Worm (Caenorhabditis elegans) whole organism, young adult: Measurements from ENCODE around the gene F59A7.5.

ENCODE experiments used
- B0261.1 ChIP-seq: sonication (generic microtip); optimal IDR thresholded peaks from 2 replicates; lab custom pipeline; 2016; ENCODE audit warnings: mild to moderate bottlenecking, missing genetic modification characterization, moderate library complexity, missing compliant biosample characterization
- C17E4.6 ChIP-seq: fragments of 200-800 bp; sonication (Bioruptor generic); IDR thresholded peaks from 2 replicates; pipeline ENCODE4 v1.3.6; 2022; ENCODE audit warnings: missing genetic modification reagents, missing genetic modification characterization, missing compliant biosample characterization
- F49E8.2 ChIP-seq: sonication (generic microtip); optimal IDR thresholded peaks from 3 replicates; lab custom pipeline; 2017; ENCODE audit warnings: missing genetic modification characterization, mild to moderate bottlenecking, missing compliant biosample characterization, antibody characterized with exemption, moderate library complexity; ENCODE audit not compliant: insufficient read depth
- Y95B8A.8 ChIP-seq: fragments of 200-800 bp; sonication (Bioruptor generic); IDR thresholded peaks from 2 replicates; pipeline ENCODE4 v1.3.6; 2022; ENCODE audit warnings: missing genetic modification reagents, missing genetic modification characterization, missing compliant biosample characterization
- attf-3 ChIP-seq: fragments of 200-800 bp; sonication (Bioruptor generic); conservative IDR thresholded peaks from 2 replicates; pipeline ENCODE4 v1.3.6; 2022; ENCODE audit warnings: missing genetic modification reagents, missing genetic modification characterization, missing compliant biosample characterization
- attf-6 ChIP-seq: fragments of 200-800 bp; sonication (Bioruptor generic); IDR thresholded peaks from 2 replicates; pipeline ENCODE4 v1.3.6; 2022; ENCODE audit warnings: missing genetic modification reagents, missing genetic modification characterization, missing compliant biosample characterization
- bed-1 ChIP-seq: fragments of 200-800 bp; sonication (Bioruptor generic); IDR thresholded peaks from 2 replicates; pipeline ENCODE4 v1.3.6; 2022; ENCODE audit warnings: missing genetic modification reagents, missing genetic modification characterization, missing compliant biosample characterization
- cebp-1 ChIP-seq, 2 experiments: fragments of 200-800 bp in 1 of 2; sonication (Bioruptor generic) in 1 of 2; sonication (generic microtip) in 1 of 2; IDR thresholded peaks in 1 of 2; optimal IDR thresholded peaks in 1 of 2; 2 replicates each; pipeline versions ENCODE4 v1.3.6 to Lab custom; 2017 to 2022; ENCODE audit warnings: missing compliant biosample characterization in 2 of 2, missing genetic modification characterization in 2 of 2, mild to moderate bottlenecking in 1 of 2, missing genetic modification reagents in 1 of 2, moderate library complexity in 1 of 2
- cebp-2 ChIP-seq: fragments of 200-800 bp; sonication (Bioruptor generic); IDR thresholded peaks from 2 replicates; pipeline ENCODE4 v1.3.6; 2022; ENCODE audit warnings: missing genetic modification characterization, missing compliant biosample characterization
- dpl-1 ChIP-seq: fragments of 150-350 bp; optimal IDR thresholded peaks from 2 replicates; lab custom pipeline; 2014; ENCODE audit warnings: missing biosample characterization, missing genetic modification reagents, missing genetic modification characterization
- ets-4 ChIP-seq: fragments of 200-800 bp; sonication (Bioruptor generic); optimal IDR thresholded peaks from 2 replicates; lab custom pipeline; 2018; ENCODE audit warnings: mild to moderate bottlenecking, missing genetic modification characterization, missing compliant biosample characterization
- hmg-1.2 ChIP-seq: fragments of 200-800 bp; sonication (Bioruptor generic); IDR thresholded peaks from 2 replicates; pipeline ENCODE4 v1.3.6; 2022; ENCODE audit warnings: missing genetic modification reagents, missing genetic modification characterization, missing compliant biosample characterization
- hsf-1 ChIP-seq: fragments of 200-800 bp; sonication (Bioruptor generic); IDR thresholded peaks from 2 replicates; pipeline ENCODE4 v1.3.6; 2022; ENCODE audit warnings: missing genetic modification reagents, missing genetic modification characterization, missing compliant biosample characterization
- lin-26 ChIP-seq: fragments of 200-800 bp; sonication (Bioruptor generic); IDR thresholded peaks from 2 replicates; pipeline ENCODE4 v1.3.6; 2022; ENCODE audit warnings: missing genetic modification reagents, missing genetic modification characterization, missing compliant biosample characterization
- lin-35 ChIP-seq, 3 experiments: fragments of 150-350 bp in 2 of 3; sonication (generic microtip) in 1 of 3; optimal IDR thresholded peaks; 2 replicates each; lab custom pipeline; 2014 to 2018; ENCODE audit warnings: missing biosample characterization in 3 of 3, missing genetic modification characterization in 3 of 3, missing genetic modification reagents in 3 of 3
- madf-10 ChIP-seq: sonication (generic microtip); optimal IDR thresholded peaks from 2 replicates; lab custom pipeline; 2016; ENCODE audit warnings: mild to moderate bottlenecking, missing genetic modification characterization, missing compliant biosample characterization
- nfya-2 ChIP-seq: fragments of 200-800 bp; sonication (Bioruptor generic); IDR thresholded peaks from 2 replicates; pipeline ENCODE4 v1.3.6; 2022; ENCODE audit warnings: missing genetic modification reagents, missing genetic modification characterization, missing compliant biosample characterization
- nhr-120 ChIP-seq: fragments of 200-800 bp; sonication (Bioruptor generic); IDR thresholded peaks from 2 replicates; pipeline ENCODE4 v1.3.6; 2022; ENCODE audit warnings: missing genetic modification characterization, missing compliant biosample characterization
- nhr-80 ChIP-seq: sonication (generic microtip); optimal IDR thresholded peaks from 2 replicates; lab custom pipeline; 2016; ENCODE audit warnings: missing genetic modification characterization, missing compliant biosample characterization
- pbrm-1 ChIP-seq: fragments of 200-800 bp; sonication (Bioruptor generic); IDR thresholded peaks from 2 replicates; pipeline ENCODE4 v1.3.6; 2022; ENCODE audit warnings: missing genetic modification reagents, missing genetic modification characterization, missing compliant biosample characterization
- repo-1 ChIP-seq: sonication (generic microtip); optimal IDR thresholded peaks from 2 replicates; lab custom pipeline; 2017; ENCODE audit warnings: mild to moderate bottlenecking, missing genetic modification characterization, missing compliant biosample characterization
- rpc-1 ChIP-seq, 2 experiments: fragments of 150-350 bp in 1 of 2; sonication (generic microtip) in 1 of 2; optimal IDR thresholded peaks; 2 replicates each; lab custom pipeline; 2014 to 2018; ENCODE audit warnings: missing biosample characterization in 1 of 2, missing genetic modification characterization in 1 of 2, missing genetic modification reagents in 1 of 2, missing genotype in 1 of 2
- sea-2 ChIP-seq: fragments of 200-800 bp; sonication (Bioruptor generic); IDR thresholded peaks from 2 replicates; pipeline ENCODE4 v1.3.6; 2022; ENCODE audit warnings: missing genetic modification characterization, missing compliant biosample characterization
- snpc-1.3 ChIP-seq: sonication (generic microtip); optimal IDR thresholded peaks from 2 replicates; lab custom pipeline; 2017; ENCODE audit warnings: missing genetic modification characterization, mild to moderate bottlenecking, missing compliant biosample characterization, antibody characterized with exemption, moderate library complexity, missing genotype, missing genetic modification reagents; ENCODE audit not compliant: insufficient read depth
- snpc-3.4 ChIP-seq: sonication (generic microtip); optimal IDR thresholded peaks from 2 replicates; lab custom pipeline; 2017; ENCODE audit warnings: missing genetic modification characterization, mild to moderate bottlenecking, missing compliant biosample characterization, antibody characterized with exemption, moderate library complexity, missing genotype, missing genetic modification reagents
- unc-130 ChIP-seq: sonication (generic microtip); optimal IDR thresholded peaks from 2 replicates; lab custom pipeline; 2016; ENCODE audit warnings: missing genetic modification reagents, missing genetic modification characterization, missing compliant biosample characterization
- unc-62 ChIP-seq: fragments of 150-350 bp; optimal IDR thresholded peaks from 2 replicates; lab custom pipeline; 2014; ENCODE audit warnings: missing biosample characterization, missing genetic modification reagents, missing genetic modification characterization
- ztf-26 ChIP-seq: sonication (generic microtip); optimal IDR thresholded peaks from 2 replicates; lab custom pipeline; 2017; ENCODE audit warnings: missing genetic modification characterization, missing compliant biosample characterization
- ztf-6 ChIP-seq: fragments of 200-800 bp; sonication (Bioruptor generic); IDR thresholded peaks from 2 replicates; pipeline ENCODE4 v1.3.6; 2022; ENCODE audit warnings: missing genetic modification reagents, missing genetic modification characterization, missing compliant biosample characterization

F59A7.5 gene

DNA sequence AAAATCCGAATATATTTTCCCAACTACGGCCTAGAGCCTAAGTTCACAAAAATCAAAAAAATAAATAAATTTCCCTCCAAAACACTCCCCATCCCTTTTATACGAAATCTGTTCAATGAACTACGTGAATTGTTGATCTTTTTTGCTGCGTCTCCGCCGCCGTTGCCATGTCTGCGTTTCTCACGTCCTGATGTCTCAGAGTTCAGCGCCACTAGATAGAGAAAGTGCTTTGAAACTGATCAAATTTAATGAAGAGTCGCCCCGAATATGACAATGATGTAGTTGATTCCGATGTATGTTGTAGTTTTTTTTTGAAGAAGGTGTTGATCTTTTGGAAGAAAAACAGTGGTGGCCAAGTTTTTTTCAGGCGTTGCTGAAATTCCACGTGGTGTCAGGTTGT is 31.8 kb downstream of the F59A7.5 start:
- TF ChIP-seq rpc-1 (optimal IDR thresholded peaks at IDR 0.05; lab: Kevin White, UChicago) (no peak), rpc-1 (tag; optimal IDR thresholded peaks at IDR 0.05; lab: Kevin White, UChicago) (no peak), C17E4.6 (GFP tag; lab: Robert Waterston, UW) (no peak), unc-62 (GFP tag; lab: Kevin White, UChicago) (no peak), nhr-120 (GFP tag; lab: Robert Waterston, UW) (no peak), lin-35 (GFP tag; optimal IDR thresholded peaks at IDR 0.05; lab: Kevin White, UChicago) (no peak), snpc-3.4 (tag; lab: Kevin White, UChicago) (no peak), ztf-6 (GFP tag; lab: Robert Waterston, UW) (no peak), ztf-26 (tag; lab: Kevin White, UChicago) (no peak), dpl-1 (GFP tag; lab: Kevin White, UChicago) (no peak), repo-1 (tag; lab: Kevin White, UChicago) (no peak), attf-3 (GFP tag; lab: Robert Waterston, UW) (no peak), lin-26 (GFP tag; lab: Robert Waterston, UW) (no peak), nfya-2 (no peak), cebp-2 (GFP tag; lab: Robert Waterston, UW) (no peak), attf-6 (GFP tag; lab: Robert Waterston, UW) (no peak), B0261.1 (tag; lab: Kevin White, UChicago) (no peak), madf-10 (tag; lab: Kevin White, UChicago) (no peak), pbrm-1 (GFP tag; lab: Robert Waterston, UW) (no peak), hsf-1 (GFP tag; lab: Robert Waterston, UW) (no peak), sea-2 (GFP tag; lab: Robert Waterston, UW) (no peak)

DNA sequence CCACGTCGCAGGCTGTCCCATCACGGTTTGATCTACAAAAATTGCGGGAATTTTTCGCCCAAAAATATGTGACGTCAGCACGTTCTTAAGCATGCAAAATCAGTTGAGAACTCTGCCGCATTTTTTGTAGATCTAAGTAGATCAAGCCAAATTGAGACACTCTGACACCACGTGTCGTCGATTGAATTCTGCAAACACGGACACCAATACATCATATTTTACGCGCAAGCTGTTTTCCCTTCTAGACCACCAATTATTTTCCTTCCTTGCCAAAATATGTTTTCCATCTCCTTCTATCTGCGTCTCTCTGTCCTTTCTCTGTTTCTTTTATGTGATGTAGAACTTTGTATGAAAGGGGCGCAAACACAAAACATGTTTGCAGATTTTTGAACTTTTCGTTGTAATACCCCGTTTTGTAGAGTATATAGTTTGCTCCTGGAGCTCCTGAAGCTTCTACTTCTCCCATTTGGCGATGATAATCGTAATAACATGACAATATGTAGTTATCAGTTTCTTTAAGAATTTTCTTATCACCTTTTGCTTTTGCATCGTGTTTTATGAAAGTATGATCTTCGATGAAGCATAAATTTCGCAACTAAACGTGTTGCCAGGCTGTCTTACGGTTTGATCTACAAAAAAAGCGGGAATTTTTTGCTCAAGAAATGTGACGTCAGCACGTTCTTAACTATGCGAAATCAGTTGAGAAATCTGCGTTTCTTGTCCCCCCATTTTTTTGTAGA is 33.5 kb downstream of the F59A7.5 start:
- TF ChIP-seq Y95B8A.8 (GFP tag; lab: Robert Waterston, UW) = no peak
- TF ChIP-seq nhr-80 = peak; percentile 60
- TF ChIP-seq cebp-1 (GFP tag; IDR thresholded peaks at IDR 0.05; lab: Robert Waterston, UW) = no peak; the same call in 1 of the 2 replicates
- peak; percentile 61 for TF ChIP-seq cebp-1 (tag; optimal IDR thresholded peaks at IDR 0.05; lab: Kevin White, UChicago)

DNA sequence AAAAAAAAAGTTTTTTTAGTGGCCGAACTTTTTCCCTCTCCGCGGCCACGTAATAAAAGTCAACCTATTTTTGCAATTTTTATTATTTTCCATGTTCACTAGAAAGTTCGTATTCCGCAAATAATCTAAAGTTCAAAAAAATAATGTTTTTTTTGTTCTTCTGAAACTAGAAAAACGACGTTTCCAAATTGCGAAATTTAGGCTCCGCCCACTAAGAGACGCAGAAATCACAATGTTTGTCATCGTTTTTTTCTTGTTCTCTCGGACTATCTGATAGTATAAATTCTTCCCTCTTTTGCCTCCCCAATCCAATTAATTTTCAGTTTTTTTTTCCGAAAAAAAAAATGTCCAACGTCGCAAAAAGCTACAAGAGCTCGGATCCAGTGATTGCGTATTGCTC is 34.9 kb downstream of the F59A7.5 start, which contains the start of gene comt-3:
comt-3 (plus strand) TSS at position 214 of the 400 bp plus-strand sequence.
- TF ChIP-seq bed-1 (GFP tag; lab: Robert Waterston, UW) (no peak), ztf-26 (tag; lab: Kevin White, UChicago) (no peak), cebp-1 (GFP tag; IDR thresholded peaks at IDR 0.05; lab: Robert Waterston, UW) (peak; percentile 79; the same call in 1 of the 2 replicates), cebp-1 (tag; optimal IDR thresholded peaks at IDR 0.05; lab: Kevin White, UChicago) (peak; percentile 89)
- TF ChIP-seq, all 124 proteins: peak for 1

DNA sequence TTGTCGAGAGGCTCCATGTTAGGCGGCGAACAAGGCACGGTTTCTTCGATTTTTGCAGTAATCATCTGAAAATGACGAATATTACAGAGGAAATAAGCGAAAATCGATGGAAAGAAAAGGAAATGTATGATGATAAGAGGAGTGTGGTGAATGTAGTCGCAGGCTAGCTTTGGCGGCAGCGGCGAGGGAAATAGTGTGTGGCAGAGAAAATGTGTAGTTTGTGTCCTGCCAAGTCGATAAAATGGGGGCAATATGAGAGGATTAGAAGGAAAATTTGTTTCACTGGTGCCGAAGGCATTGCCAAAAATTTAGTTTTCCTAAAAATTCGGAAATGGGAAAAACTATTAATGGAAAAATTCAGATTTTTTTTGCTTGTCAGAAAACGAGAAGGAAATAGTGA is 44.3 kb downstream of the F59A7.5 start, which contains the start of gene nhr-86:
nhr-86 (minus strand) TSS at position 71 of the 400 bp plus-strand sequence.
- TF ChIP-seq C17E4.6 (GFP tag; lab: Robert Waterston, UW) = no peak
- no peak for TF ChIP-seq F49E8.2 (tag; lab: Kevin White, UChicago)
- peak; percentile 19 for TF ChIP-seq nhr-80
- TF ChIP-seq snpc-1.3 (tag; lab: Kevin White, UChicago) = no peak
- TF ChIP-seq rpc-1 (optimal IDR thresholded peaks at IDR 0.05; lab: Kevin White, UChicago) = no peak
- no peak for TF ChIP-seq rpc-1 (tag; optimal IDR thresholded peaks at IDR 0.05; lab: Kevin White, UChicago)
- no peak for TF ChIP-seq ets-4 (GFP tag; lab: Kevin White, UChicago)
- no peak for TF ChIP-seq unc-130 (GFP tag; lab: Kevin White, UChicago)
- no peak for TF ChIP-seq dpl-1 (GFP tag; lab: Kevin White, UChicago)
- TF ChIP-seq hmg-1.2 = peak; percentile 45; the same call in 1 of the 2 replicates
- no peak for TF ChIP-seq cebp-1 (GFP tag; IDR thresholded peaks at IDR 0.05; lab: Robert Waterston, UW)
- peak; percentile 15 for TF ChIP-seq cebp-1 (tag; optimal IDR thresholded peaks at IDR 0.05; lab: Kevin White, UChicago)
